Worm (Caenorhabditis elegans): Measurements from ENCODE around the gene K04G11.1.

Gene K04G11.1

ce11 chrX:14320298-14320697, 15.0 kb upstream of the K04G11.1 start, which contains the start of gene C11H1.9:
Gene C11H1.9, minus strand, starts transcription at chrX:14320398.
- TF ChIP-seq egrh-3 (GFP tag; IDR thresholded peaks at IDR 0.05), result no peak
- no peak for TF ChIP-seq F39B2.1 (GFP tag; IDR thresholded peaks at IDR 0.05)
- TF ChIP-seq hsf-1 (GFP tag; IDR thresholded peaks at IDR 0.05), result no peak
- TF ChIP-seq tbx-9 (tag; optimal IDR thresholded peaks at IDR 0.05; ENCODE audit: borderline replicate concordance), result no peak
- no peak for TF ChIP-seq lin-54 (GFP tag; optimal IDR thresholded peaks at IDR 0.05)
- TF ChIP-seq lin-40 (tag; optimal IDR thresholded peaks at IDR 0.05), result no peak
- TF ChIP-seq nhr-179 (tag; optimal IDR thresholded peaks at IDR 0.05), result no peak
- no peak for TF ChIP-seq B0019.2 (GFP tag; conservative IDR thresholded peaks at IDR 0.05)
- no peak for TF ChIP-seq ztf-25 (GFP tag; IDR thresholded peaks at IDR 0.05)
- no peak for TF ChIP-seq bed-1 (GFP tag; IDR thresholded peaks at IDR 0.05)

DNA sequence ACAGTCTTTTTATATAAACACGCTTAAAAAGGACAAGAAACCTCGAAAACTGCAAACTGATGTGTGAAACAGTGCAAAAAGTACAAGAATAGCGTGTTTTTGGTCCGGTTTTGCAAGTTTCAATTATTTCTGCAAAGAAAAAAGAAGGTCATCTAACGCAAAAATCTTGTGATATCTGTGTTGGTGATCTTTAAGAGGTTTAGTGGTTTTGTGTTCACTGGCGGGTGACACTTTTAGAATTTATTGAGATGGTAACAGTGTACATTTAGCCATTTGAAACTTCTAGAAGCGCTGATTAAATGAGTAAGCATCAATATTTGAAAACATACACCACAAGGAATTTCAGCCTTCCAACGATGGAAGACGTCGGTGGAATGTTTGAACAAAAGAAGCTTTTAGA, 12.5 kb upstream of the K04G11.1 start:
- TF ChIP-seq madf-10 (tag; optimal IDR thresholded peaks at IDR 0.05) (no peak), tbp1 (GFP tag; optimal IDR thresholded peaks at IDR 0.05) (no peak), nfya-2 (GFP tag; IDR thresholded peaks at IDR 0.05) (no peak), efl-1 (GFP tag; optimal IDR thresholded peaks at IDR 0.05) (no peak), dpff-1 (tag; optimal IDR thresholded peaks at IDR 0.05) (no peak), ztf-28 (GFP tag; IDR thresholded peaks at IDR 0.05) (no peak), nhr-80 (tag; optimal IDR thresholded peaks at IDR 0.05) (no peak), mes-4 (tag; optimal IDR thresholded peaks at IDR 0.05) (no peak), xnd-1 (tag; optimal IDR thresholded peaks at IDR 0.05) (no peak), ceh-40 (GFP tag; IDR thresholded peaks at IDR 0.05) (no peak), F57C9.4 (tag; optimal IDR thresholded peaks at IDR 0.05) (no peak), B0019.2 (GFP tag; conservative IDR thresholded peaks at IDR 0.05) (no peak), Y95B8A.8 (GFP tag; IDR thresholded peaks at IDR 0.05) (no peak), madf-3 (GFP tag; IDR thresholded peaks at IDR 0.05) (no peak), hlh-26 (GFP tag; conservative IDR thresholded peaks at IDR 0.05) (no peak), ceh-58 (GFP tag; IDR thresholded peaks at IDR 0.05) (no peak), mcd-1 (GFP tag; IDR thresholded peaks at IDR 0.05) (no peak), hmg-1.2 (GFP tag; IDR thresholded peaks at IDR 0.05) (no peak)

- TF ChIP-seq aptf-2 (GFP tag; conservative IDR thresholded peaks at IDR 0.05) (peak; percentile 52; the same call in 1 of the 2 replicates), hrde-1 (tag; optimal IDR thresholded peaks at IDR 0.05; ENCODE audit: borderline replicate concordance) (peak; percentile 67), egl-18 (GFP tag; IDR thresholded peaks at IDR 0.05) (no peak), hmg-1.2 (GFP tag; IDR thresholded peaks at IDR 0.05) (peak; percentile 77; the same call in 1 of the 2 replicates), let-526 (GFP tag; IDR thresholded peaks at IDR 0.05) (no peak), snpc-3.4 (tag; optimal IDR thresholded peaks at IDR 0.05) (peak; percentile 96), ceh-27 (GFP tag; optimal IDR thresholded peaks at IDR 0.05) (no peak), Y95B8A.8 (GFP tag; IDR thresholded peaks at IDR 0.05) (no peak), F22D6.2 (tag; optimal IDR thresholded peaks at IDR 0.05) (no peak), Y56A3A.18 (GFP tag; IDR thresholded peaks at IDR 0.05) (no peak), attf-6 (GFP tag; IDR thresholded peaks at IDR 0.05) (peak; percentile 75), bed-2 (GFP tag; IDR thresholded peaks at IDR 0.05) (no peak), snpc-1.3 (tag; optimal IDR thresholded peaks at IDR 0.05; ENCODE audit: insufficient read depth) (peak; percentile 98), F37B4.10 (GFP tag; IDR thresholded peaks at IDR 0.05) (no peak), unc-62 (GFP tag; optimal IDR thresholded peaks at IDR 0.05) (no peak), him-1 (tag; optimal IDR thresholded peaks at IDR 0.05) (peak; percentile 93), lag-1 (GFP tag; IDR thresholded peaks at IDR 0.05) (no peak), ets-4 (GFP tag; optimal IDR thresholded peaks at IDR 0.05) (no peak), tbp1 (GFP tag; optimal IDR thresholded peaks at IDR 0.05) (no peak), snpc-4 (GFP tag; optimal IDR thresholded peaks at IDR 0.05) (peak; percentile 97), snpc-4 (tag; optimal IDR thresholded peaks at IDR 0.05) (peak; percentile 89 to 98 (median 96)), pha-4 (tag; optimal IDR thresholded peaks at IDR 0.05) (no peak), ccch-3 (GFP tag; optimal IDR thresholded peaks at IDR 0.05) (no peak), D2030.7 (GFP tag; IDR thresholded peaks at IDR 0.05) (peak; percentile 59; the same call in 1 of the 2 replicates), B0019.2 (GFP tag; conservative IDR thresholded peaks at IDR 0.05) (no peak)
Measured at ce11 chrX:14324289-14324688, 11.0 kb upstream of the K04G11.1 start.
